Worm (Caenorhabditis elegans) whole organism, young adult: ENCODE results near the gene nrf-5.

ENCODE experiments used
- B0035.1 ChIP-seq: sonication (generic microtip); optimal IDR thresholded peaks from 2 replicates; lab custom pipeline; 2016; ENCODE audit warnings: missing genetic modification characterization, mild to moderate bottlenecking, missing compliant biosample characterization, missing genotype, missing genetic modification reagents
- C06A6.2 ChIP-seq: fragments of 200-800 bp; sonication (Bioruptor generic); conservative IDR thresholded peaks from 2 replicates; pipeline ENCODE4 v1.3.6; 2022; ENCODE audit warnings: missing genetic modification characterization, missing compliant biosample characterization
- D2030.7 ChIP-seq: fragments of 200-800 bp; sonication (Bioruptor generic); IDR thresholded peaks from 2 replicates; pipeline ENCODE4 v1.3.6; 2022; ENCODE audit warnings: missing genetic modification reagents, missing genetic modification characterization, missing compliant biosample characterization
- F23B12.7 ChIP-seq: sonication (generic microtip); optimal IDR thresholded peaks from 2 replicates; lab custom pipeline; 2017; ENCODE audit warnings: missing genetic modification characterization, mild to moderate bottlenecking, missing compliant biosample characterization, antibody characterized with exemption, moderate library complexity; ENCODE audit not compliant: insufficient read depth
- F37B4.10 ChIP-seq: fragments of 200-800 bp; sonication (Bioruptor generic); IDR thresholded peaks from 2 replicates; pipeline ENCODE4 v1.3.6; 2022; ENCODE audit warnings: missing genetic modification characterization, missing compliant biosample characterization
- F49E8.2 ChIP-seq: sonication (generic microtip); optimal IDR thresholded peaks from 3 replicates; lab custom pipeline; 2017; ENCODE audit warnings: missing genetic modification characterization, mild to moderate bottlenecking, missing compliant biosample characterization, antibody characterized with exemption, moderate library complexity; ENCODE audit not compliant: insufficient read depth
- F57A8.1 ChIP-seq: fragments of 200-800 bp; sonication (Bioruptor generic); optimal IDR thresholded peaks from 2 replicates; lab custom pipeline; 2018; ENCODE audit warnings: mild to moderate bottlenecking, missing genetic modification characterization, moderate library complexity, missing compliant biosample characterization
- K11D2.4 ChIP-seq: fragments of 200-800 bp; sonication (Bioruptor generic); IDR thresholded peaks from 2 replicates; pipeline ENCODE4 v1.3.6; 2022; ENCODE audit warnings: missing genetic modification reagents, missing genetic modification characterization, missing compliant biosample characterization
- K12H6.12 ChIP-seq: fragments of 200-800 bp; sonication (Bioruptor generic); optimal IDR thresholded peaks from 2 replicates; lab custom pipeline; 2018; ENCODE audit warnings: mild to moderate bottlenecking, missing genetic modification characterization, missing compliant biosample characterization
- Y53F4B.3 ChIP-seq: fragments of 200-800 bp; sonication (Bioruptor generic); IDR thresholded peaks from 2 replicates; pipeline ENCODE4 v1.3.6; 2022; ENCODE audit warnings: missing genetic modification reagents, missing genetic modification characterization, missing compliant biosample characterization
- Y53G8AR.9 ChIP-seq: fragments of 200-800 bp; sonication (Bioruptor generic); conservative IDR thresholded peaks from 2 replicates; pipeline ENCODE4 v1.3.6; 2022; ENCODE audit warnings: missing genetic modification reagents, missing genetic modification characterization, missing compliant biosample characterization
- ama-1 ChIP-seq, 3 experiments: fragments of 150-350 bp in 1 of 3; sonication (generic microtip) in 2 of 3; optimal IDR thresholded peaks; 2 replicates each; lab custom pipeline; 2014 to 2018; ENCODE audit warnings: missing biosample characterization in 2 of 3, missing genetic modification characterization in 2 of 3, missing genetic modification reagents in 2 of 3
- atf-7 ChIP-seq: sonication (generic microtip); optimal IDR thresholded peaks from 2 replicates; lab custom pipeline; 2017; ENCODE audit warnings: mild to moderate bottlenecking, missing genetic modification characterization, missing compliant biosample characterization
- attf-3 ChIP-seq: fragments of 200-800 bp; sonication (Bioruptor generic); conservative IDR thresholded peaks from 2 replicates; pipeline ENCODE4 v1.3.6; 2022; ENCODE audit warnings: missing genetic modification reagents, missing genetic modification characterization, missing compliant biosample characterization
- ceh-27 ChIP-seq: fragments of 200-800 bp; sonication (Bioruptor generic); optimal IDR thresholded peaks from 2 replicates; lab custom pipeline; 2018; ENCODE audit warnings: mild to moderate bottlenecking, missing genetic modification characterization, moderate library complexity, missing compliant biosample characterization
- ceh-79 ChIP-seq: sonication (generic microtip); optimal IDR thresholded peaks from 2 replicates; lab custom pipeline; 2017; ENCODE audit warnings: mild to moderate bottlenecking, missing genetic modification characterization, missing compliant biosample characterization
- dpl-1 ChIP-seq: fragments of 150-350 bp; optimal IDR thresholded peaks from 2 replicates; lab custom pipeline; 2014; ENCODE audit warnings: missing biosample characterization, missing genetic modification reagents, missing genetic modification characterization
- efl-1 ChIP-seq: fragments of 150-350 bp; optimal IDR thresholded peaks from 2 replicates; lab custom pipeline; 2014; ENCODE audit warnings: missing biosample characterization, missing genetic modification reagents, missing genetic modification characterization
- egrh-3 ChIP-seq: fragments of 200-800 bp; sonication (Bioruptor generic); IDR thresholded peaks from 2 replicates; pipeline ENCODE4 v1.3.6; 2022; ENCODE audit warnings: missing genetic modification reagents, missing genetic modification characterization, missing compliant biosample characterization
- ets-4 ChIP-seq: fragments of 200-800 bp; sonication (Bioruptor generic); optimal IDR thresholded peaks from 2 replicates; lab custom pipeline; 2018; ENCODE audit warnings: mild to moderate bottlenecking, missing genetic modification characterization, missing compliant biosample characterization
- fkh-3 ChIP-seq: sonication (generic microtip); optimal IDR thresholded peaks from 2 replicates; lab custom pipeline; 2016; ENCODE audit warnings: mild to moderate bottlenecking, missing genetic modification characterization, missing compliant biosample characterization
- hmg-1.2 ChIP-seq: fragments of 200-800 bp; sonication (Bioruptor generic); IDR thresholded peaks from 2 replicates; pipeline ENCODE4 v1.3.6; 2022; ENCODE audit warnings: missing genetic modification reagents, missing genetic modification characterization, missing compliant biosample characterization
- lin-54 ChIP-seq: fragments of 200-800 bp; sonication (Bioruptor generic); optimal IDR thresholded peaks from 2 replicates; lab custom pipeline; 2018; ENCODE audit warnings: mild to moderate bottlenecking, missing genetic modification characterization, missing compliant biosample characterization
- lsl-1 ChIP-seq: fragments of 200-800 bp; sonication (Bioruptor generic); optimal IDR thresholded peaks from 2 replicates; lab custom pipeline; 2018; ENCODE audit warnings: mild to moderate bottlenecking, missing genetic modification characterization, moderate library complexity, missing compliant biosample characterization
- nfyb-1 ChIP-seq: fragments of 200-800 bp; sonication (Bioruptor generic); IDR thresholded peaks from 2 replicates; pipeline ENCODE4 v1.3.6; 2022; ENCODE audit warnings: missing genetic modification reagents, missing genetic modification characterization, missing compliant biosample characterization
- nhr-27 ChIP-seq: fragments of 200-800 bp; sonication (Bioruptor generic); optimal IDR thresholded peaks from 2 replicates; lab custom pipeline; 2018; ENCODE audit warnings: mild to moderate bottlenecking, missing genetic modification characterization, moderate library complexity, missing compliant biosample characterization
- rpc-1 ChIP-seq, 2 experiments: fragments of 150-350 bp in 1 of 2; sonication (generic microtip) in 1 of 2; optimal IDR thresholded peaks; 2 replicates each; lab custom pipeline; 2014 to 2018; ENCODE audit warnings: missing biosample characterization in 1 of 2, missing genetic modification characterization in 1 of 2, missing genetic modification reagents in 1 of 2, missing genotype in 1 of 2
- sea-2 ChIP-seq: fragments of 200-800 bp; sonication (Bioruptor generic); IDR thresholded peaks from 2 replicates; pipeline ENCODE4 v1.3.6; 2022; ENCODE audit warnings: missing genetic modification characterization, missing compliant biosample characterization
- tlf-1 ChIP-seq: fragments of 200-800 bp; sonication (Bioruptor generic); optimal IDR thresholded peaks from 2 replicates; lab custom pipeline; 2018; ENCODE audit warnings: mild to moderate bottlenecking, missing genetic modification characterization, missing compliant biosample characterization
- ztf-25 ChIP-seq: fragments of 200-800 bp; sonication (Bioruptor generic); IDR thresholded peaks from 2 replicates; pipeline ENCODE4 v1.3.6; 2022; ENCODE audit warnings: missing genetic modification reagents, missing genetic modification characterization, missing compliant biosample characterization

The nrf-5 gene

DNA sequence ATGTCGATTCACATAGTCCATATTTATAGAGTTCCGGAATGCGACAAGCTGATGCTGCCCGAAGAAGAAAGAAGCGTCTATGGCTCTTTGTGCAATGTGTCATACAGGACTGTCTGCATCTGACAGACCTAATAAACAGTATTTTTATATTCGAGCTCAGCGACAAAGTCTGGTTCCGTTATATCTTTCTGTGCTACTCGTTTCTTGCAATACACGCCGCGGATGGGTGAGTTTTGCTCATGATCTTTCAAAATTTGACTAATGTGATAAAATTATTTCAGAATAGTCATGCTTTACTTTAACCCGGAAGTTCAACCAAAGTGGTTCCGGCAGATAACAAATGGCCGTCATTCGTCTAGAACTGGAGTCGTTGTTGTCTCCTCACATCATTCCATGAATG lies 35.6 kb downstream of the nrf-5 start:
- TF ChIP-seq nfyb-1 (GFP tag; lab: Robert Waterston, UW) (no peak), F49E8.2 (tag; lab: Kevin White, UChicago) (no peak), efl-1 (GFP tag; lab: Kevin White, UChicago) (no peak), sea-2 (GFP tag; lab: Robert Waterston, UW) (no peak), ets-4 (GFP tag; lab: Kevin White, UChicago) (no peak), D2030.7 (GFP tag; lab: Robert Waterston, UW) (no peak), Y53F4B.3 (GFP tag; lab: Robert Waterston, UW) (no peak), K12H6.12 (tag; lab: Kevin White, UChicago) (no peak), dpl-1 (GFP tag; lab: Kevin White, UChicago) (no peak), fkh-3 (tag; lab: Kevin White, UChicago) (no peak), ceh-27 (GFP tag; lab: Kevin White, UChicago) (no peak), ceh-79 (no peak), F23B12.7 (tag; lab: Kevin White, UChicago) (no peak), lin-54 (GFP tag; lab: Kevin White, UChicago) (no peak)

DNA sequence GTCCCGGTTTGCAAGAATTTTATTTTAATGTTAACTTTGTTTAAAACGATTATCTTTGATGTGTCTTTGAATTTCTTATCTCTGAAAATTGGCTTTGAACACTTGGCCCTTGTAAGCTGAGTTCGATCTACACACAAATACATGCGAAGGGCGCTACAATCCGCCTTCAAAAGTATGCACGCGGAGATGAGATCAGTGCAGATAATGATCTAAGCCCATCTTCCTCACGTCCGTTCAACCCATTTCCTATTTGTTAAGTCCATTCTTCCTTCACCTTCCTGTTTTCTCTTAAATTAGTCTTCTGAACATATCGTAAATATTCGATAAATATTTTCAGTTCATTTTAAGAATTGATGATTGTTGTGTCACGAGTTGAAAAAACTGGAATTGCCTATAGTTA lies 38.3 kb downstream of the nrf-5 start, which contains the start of gene nhr-175:
TSS of gene nhr-175 (plus strand) at position 339 of the 400 bp plus-strand sequence.
- TF ChIP-seq nhr-27 (tag; lab: Kevin White, UChicago) (no peak), attf-3 (no peak), lsl-1 (GFP tag; lab: Kevin White, UChicago) (no peak), tlf-1 (GFP tag; lab: Kevin White, UChicago) (no peak), ceh-27 (GFP tag; lab: Kevin White, UChicago) (no peak), C06A6.2 (no peak)

DNA sequence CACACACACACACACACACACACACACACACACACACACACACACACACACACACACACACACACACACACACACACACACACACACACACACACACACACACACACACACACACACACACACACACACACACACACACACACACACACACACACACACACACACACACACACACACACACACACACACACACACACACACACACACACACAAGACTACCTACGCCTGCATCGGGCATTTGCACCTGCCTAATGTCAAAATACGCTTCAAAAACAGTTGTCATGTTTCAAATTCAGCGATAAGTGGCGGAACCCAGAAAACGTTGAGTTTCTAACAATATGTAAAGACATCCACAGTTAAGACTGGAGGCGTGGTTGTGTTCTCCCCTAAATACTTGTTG lies 40.8 kb downstream of the nrf-5 start:
- TF ChIP-seq egrh-3 (GFP tag; lab: Robert Waterston, UW) (peak; percentile 76; the same call in 1 of the 2 replicates), ceh-27 (GFP tag; lab: Kevin White, UChicago) (peak; percentile 10)
- TF ChIP-seq, all 124 proteins: peak for 2; not testable (repeated sequence) for 122

DNA sequence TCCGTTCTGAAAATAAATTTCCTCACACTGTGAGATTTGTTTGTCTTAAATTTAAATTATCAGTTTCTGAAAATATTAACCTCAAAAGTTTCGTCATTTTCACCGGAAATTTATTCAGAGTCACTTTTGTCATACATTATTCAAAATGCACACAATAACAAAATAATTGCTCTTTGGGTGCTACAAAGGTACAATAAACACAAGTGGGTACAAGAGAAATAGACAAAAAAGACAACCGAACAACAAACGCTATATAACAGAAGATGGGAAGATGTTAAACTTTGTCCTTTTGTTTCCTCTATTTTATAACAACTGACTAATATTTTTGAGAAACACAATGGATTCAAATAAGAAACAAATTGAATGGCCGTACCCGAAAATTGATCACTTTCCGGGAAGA lies 41.5 kb downstream of the nrf-5 start:
- no peak for TF ChIP-seq K11D2.4 (GFP tag; lab: Robert Waterston, UW)
- no peak for TF ChIP-seq K12H6.12 (tag; lab: Kevin White, UChicago)
- no peak for TF ChIP-seq ztf-25 (GFP tag; lab: Robert Waterston, UW)
- TF ChIP-seq Y53G8AR.9 (GFP tag; lab: Robert Waterston, UW): no peak

DNA sequence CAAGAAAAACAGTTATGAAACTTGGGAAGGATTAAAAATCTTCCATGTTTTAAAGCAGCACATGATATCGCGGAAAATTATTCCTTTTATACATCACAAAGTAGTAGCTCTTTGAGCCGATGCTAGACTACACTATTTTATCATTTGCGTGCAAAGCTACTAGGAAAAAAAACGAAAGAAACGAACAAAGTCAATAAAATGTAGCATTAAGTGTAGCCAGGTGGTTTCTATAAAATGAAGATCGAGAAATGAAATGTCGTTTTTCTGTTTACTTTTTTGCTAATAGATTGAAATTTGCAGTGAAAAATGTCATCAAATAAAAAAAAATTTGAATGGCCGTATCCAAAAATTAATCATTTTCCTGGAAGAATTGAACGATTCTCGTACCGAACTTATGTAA lies 44.8 kb downstream of the nrf-5 start, which contains the start of gene cpt-5:
TSS of gene cpt-5 (plus strand) at position 301 of the 400 bp plus-strand sequence.
- TF ChIP-seq rpc-1 (optimal IDR thresholded peaks at IDR 0.05; lab: Kevin White, UChicago) (no peak), rpc-1 (tag; optimal IDR thresholded peaks at IDR 0.05; lab: Kevin White, UChicago) (no peak), ama-1 (optimal IDR thresholded peaks at IDR 0.05; lab: Kevin White, UChicago) (no peak), ama-1 (GFP tag; optimal IDR thresholded peaks at IDR 0.05; lab: Kevin White, UChicago) (no peak), F37B4.10 (GFP tag; lab: Robert Waterston, UW) (no peak), hmg-1.2 (no peak), B0035.1 (tag; lab: Kevin White, UChicago) (no peak), ztf-25 (GFP tag; lab: Robert Waterston, UW) (no peak), F57A8.1 (no peak), atf-7 (tag; lab: Kevin White, UChicago) (no peak)
